Worm (Caenorhabditis elegans) whole organism, late embryonic: ENCODE measurements around the gene mrps-16.

ENCODE experiments used
- C08G9.2 ChIP-seq: sonication (generic microtip); optimal IDR thresholded peaks from 2 replicates; lab custom pipeline; 2016; ENCODE audit warnings: mild to moderate bottlenecking, missing genetic modification characterization, moderate library complexity, missing compliant biosample characterization
- ahr-1 ChIP-seq: sonication (generic microtip); optimal IDR thresholded peaks from 2 replicates; lab custom pipeline; 2016; ENCODE audit warnings: missing genetic modification characterization, missing compliant biosample characterization
- ama-1 ChIP-seq: fragments of 150-350 bp; optimal IDR thresholded peaks from 2 replicates; lab custom pipeline; 2014
- ceh-22 ChIP-seq: sonication (generic microtip); optimal IDR thresholded peaks from 2 replicates; lab custom pipeline; 2017; ENCODE audit warnings: missing biosample characterization, missing genetic modification characterization
- ceh-30 ChIP-seq: fragments of 150-350 bp; optimal IDR thresholded peaks from 2 replicates; lab custom pipeline; 2014; ENCODE audit warnings: missing biosample characterization, missing genetic modification characterization
- ceh-9 ChIP-seq: sonication (generic microtip); optimal IDR thresholded peaks from 2 replicates; lab custom pipeline; 2016; ENCODE audit warnings: mild to moderate bottlenecking, missing genetic modification characterization, inconsistent platforms, missing compliant biosample characterization
- elt-2 ChIP-seq: sonication (generic microtip); optimal IDR thresholded peaks from 2 replicates; lab custom pipeline; 2016; ENCODE audit warnings: missing genetic modification reagents, missing genetic modification characterization, missing compliant biosample characterization
- fkh-10 ChIP-seq: fragments of 150-350 bp; optimal IDR thresholded peaks from 2 replicates; lab custom pipeline; 2014; ENCODE audit warnings: missing biosample characterization, missing genetic modification reagents, missing genetic modification characterization
- nfya-1 ChIP-seq: sonication (generic microtip); optimal IDR thresholded peaks from 2 replicates; lab custom pipeline; 2017; ENCODE audit warnings: missing genetic modification characterization, mild to moderate bottlenecking, missing compliant biosample characterization, antibody characterized with exemption, moderate library complexity
- pqm-1 ChIP-seq: sonication (generic microtip); optimal IDR thresholded peaks from 2 replicates; lab custom pipeline; 2016; ENCODE audit warnings: missing genetic modification characterization, missing compliant biosample characterization
- tbx-2 ChIP-seq: sonication (generic microtip); optimal IDR thresholded peaks from 2 replicates; lab custom pipeline; 2016; ENCODE audit warnings: missing genetic modification characterization, missing compliant biosample characterization

DNA sequence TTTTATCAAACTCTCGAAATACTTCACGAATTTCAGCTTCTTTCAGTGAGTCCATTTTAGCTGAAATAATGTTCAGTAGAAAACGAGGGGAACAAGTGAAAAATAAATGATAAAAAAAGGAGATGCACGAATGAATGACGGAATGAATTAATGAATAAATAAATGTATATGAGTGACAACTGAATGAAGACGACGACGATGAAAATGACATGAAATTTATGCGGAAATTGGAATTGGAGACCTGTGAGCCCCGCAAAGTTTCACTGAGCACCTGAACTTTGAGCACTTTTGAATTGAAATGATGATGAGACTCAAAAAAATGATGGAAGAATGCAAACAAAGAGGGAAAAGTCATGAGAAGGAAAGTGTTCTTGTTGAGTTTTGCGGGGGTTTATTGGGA is 7.8 kb downstream of the mrps-16 start, which contains the start of gene cal-8:
- no peak for TF ChIP-seq ahr-1 (tag; lab: Kevin White, UChicago)
- TF ChIP-seq ceh-22 (tag; lab: Kevin White, UChicago), result no peak
- TF ChIP-seq ceh-30 (tag; lab: Kevin White, UChicago), result no peak
- no peak for TF ChIP-seq elt-2
- TF ChIP-seq fkh-10, result no peak
- no peak for TF ChIP-seq C08G9.2
- no peak for TF ChIP-seq ceh-9
- TF ChIP-seq pqm-1, result no peak
- no peak for TF ChIP-seq nfya-1 (tag; lab: Kevin White, UChicago)
- no peak for TF ChIP-seq tbx-2 (tag; lab: Kevin White, UChicago)
- TF ChIP-seq ama-1 (lab: Kevin White, UChicago), result no peak
